Worm (Caenorhabditis elegans): ENCODE measurements around the gene arl-1.

The arl-1 gene

DNA sequence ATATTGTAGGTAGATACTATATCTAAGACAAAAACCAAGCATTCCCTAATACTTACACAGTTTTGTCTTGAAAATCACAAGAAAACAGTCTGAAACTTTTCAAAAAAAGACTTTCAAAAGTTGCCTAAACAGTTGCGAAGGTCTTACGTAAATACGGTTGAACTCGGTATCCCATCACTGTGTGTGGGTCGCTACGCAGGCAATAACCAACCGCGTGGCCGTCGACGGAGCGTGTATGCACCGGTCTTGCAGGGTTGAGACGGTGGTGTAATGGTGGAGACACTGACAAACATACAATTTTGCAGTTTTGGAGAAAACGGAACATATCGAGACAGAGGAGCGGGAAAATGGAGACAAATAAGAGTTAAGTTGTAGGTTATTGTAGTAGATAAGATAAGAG lies 20.6 kb upstream of the arl-1 start, which contains the start of gene iff-2 (continued):
- TF ChIP-seq F10E7.11 (tag; optimal IDR thresholded peaks at IDR 0.05) (peak; percentile 23), cebp-1 (GFP tag; IDR thresholded peaks at IDR 0.05) (peak; percentile 89), cebp-1 (tag; optimal IDR thresholded peaks at IDR 0.05) (peak; percentile 97), mes-4 (tag; optimal IDR thresholded peaks at IDR 0.05) (no peak), ceh-58 (GFP tag; IDR thresholded peaks at IDR 0.05) (no peak), F55B11.4 (tag; optimal IDR thresholded peaks at IDR 0.05; ENCODE audit: borderline replicate concordance, insufficient read depth) (no peak), zfh-2 (GFP tag; conservative IDR thresholded peaks at IDR 0.05) (peak; percentile 95), hsf-1 (GFP tag; IDR thresholded peaks at IDR 0.05) (0 out of 2 replicates have a peak, but pooled peaks have one; percentile 53), Y53F4B.3 (GFP tag; IDR thresholded peaks at IDR 0.05) (no peak), hlh-26 (GFP tag; conservative IDR thresholded peaks at IDR 0.05) (no peak), ztf-22 (GFP tag; optimal IDR thresholded peaks at IDR 0.05) (peak; percentile 95), nhr-120 (GFP tag; IDR thresholded peaks at IDR 0.05) (peak; percentile 80; the same call in 1 of the 2 replicates), hmg-1.2 (GFP tag; IDR thresholded peaks at IDR 0.05) (peak; percentile 95), B0035.1 (tag; optimal IDR thresholded peaks at IDR 0.05) (peak; percentile 78), nhr-90 (tag; optimal IDR thresholded peaks at IDR 0.05) (peak; percentile 95), unc-62 (GFP tag; optimal IDR thresholded peaks at IDR 0.05) (peak; percentile 87), F23B12.7 (tag; optimal IDR thresholded peaks at IDR 0.05; ENCODE audit: insufficient read depth) (peak; percentile 95), let-607 (tag; optimal IDR thresholded peaks at IDR 0.05) (peak; percentile 99), rec-8 (tag; optimal IDR thresholded peaks at IDR 0.05) (no peak), sdz-38 (tag; optimal IDR thresholded peaks at IDR 0.05) (no peak), egl-18 (GFP tag; IDR thresholded peaks at IDR 0.05) (0 out of 2 replicates have a peak, but pooled peaks have one; percentile 58), pbrm-1 (GFP tag; IDR thresholded peaks at IDR 0.05) (peak; percentile 98), lsl-1 (GFP tag; optimal IDR thresholded peaks at IDR 0.05) (no peak), efl-1 (GFP tag; optimal IDR thresholded peaks at IDR 0.05) (peak; percentile 56), ama-1 (optimal IDR thresholded peaks at IDR 0.05) (peak; percentile 68), ama-1 (GFP tag; optimal IDR thresholded peaks at IDR 0.05) (no peak), snpc-4 (GFP tag; optimal IDR thresholded peaks at IDR 0.05) (no peak), snpc-4 (tag; optimal IDR thresholded peaks at IDR 0.05) (peak in 3 of 4 experiments; percentile 84 to 89 (median 89)), ZK185.1 (tag; optimal IDR thresholded peaks at IDR 0.05; ENCODE audit: poor library complexity, severe bottlenecking) (peak; percentile 95), D2030.7 (GFP tag; IDR thresholded peaks at IDR 0.05) (no peak), attf-3 (GFP tag; conservative IDR thresholded peaks at IDR 0.05) (peak; percentile 85), madf-8 (GFP tag; conservative IDR thresholded peaks at IDR 0.05) (no peak), hmg-20 (GFP tag; IDR thresholded peaks at IDR 0.05) (no peak; the same call in 1 of the 2 replicates), nhr-27 (tag; optimal IDR thresholded peaks at IDR 0.05) (peak; percentile 62), lin-40 (tag; optimal IDR thresholded peaks at IDR 0.05) (peak; percentile 98), lin-54 (GFP tag; optimal IDR thresholded peaks at IDR 0.05) (peak; percentile 98), nfya-2 (GFP tag; IDR thresholded peaks at IDR 0.05) (no peak), snpc-3.4 (tag; optimal IDR thresholded peaks at IDR 0.05) (peak; percentile 18), Y67H2A.10 (GFP tag; conservative IDR thresholded peaks at IDR 0.05) (peak; percentile 94), athp-1 (tag; optimal IDR thresholded peaks at IDR 0.05) (peak; percentile 89), hlh-12 (tag; optimal IDR thresholded peaks at IDR 0.05) (no peak), ztf-25 (GFP tag; IDR thresholded peaks at IDR 0.05) (0 out of 2 replicates have a peak, but pooled peaks have one; percentile 9), T07F8.4 (tag; optimal IDR thresholded peaks at IDR 0.05) (peak; percentile 65), atf-7 (tag; optimal IDR thresholded peaks at IDR 0.05) (peak; percentile 95), attf-6 (GFP tag; IDR thresholded peaks at IDR 0.05) (peak; percentile 53; the same call in 1 of the 2 replicates), F39B2.1 (GFP tag; IDR thresholded peaks at IDR 0.05) (no peak), pha-4 (tag; optimal IDR thresholded peaks at IDR 0.05) (peak; percentile 99), ekl-4 (GFP tag; IDR thresholded peaks at IDR 0.05) (peak; percentile 97)

Data from whole organism, young adult.